Worm (Caenorhabditis elegans) whole organism, late embryonic: ENCODE results near the gene rig-3.

ENCODE experiments used
- C08G9.2 ChIP-seq: sonication (generic microtip); optimal IDR thresholded peaks from 2 replicates; lab custom pipeline; 2016; ENCODE audit warnings: mild to moderate bottlenecking, missing genetic modification characterization, moderate library complexity, missing compliant biosample characterization
- F13H6.1 ChIP-seq: sonication (generic microtip); optimal IDR thresholded peaks from 2 replicates; lab custom pipeline; 2016; ENCODE audit warnings: missing genetic modification characterization, missing compliant biosample characterization
- K02D7.2 ChIP-seq: sonication (generic microtip); optimal IDR thresholded peaks from 2 replicates; lab custom pipeline; 2017; ENCODE audit warnings: mild to moderate bottlenecking, missing genetic modification characterization, missing compliant biosample characterization
- K09A11.1 ChIP-seq: sonication (generic microtip); optimal IDR thresholded peaks from 2 replicates; lab custom pipeline; 2017; ENCODE audit warnings: antibody characterized with exemption, mild to moderate bottlenecking, missing genetic modification characterization, missing compliant biosample characterization; ENCODE audit not compliant: insufficient read depth
- Y22D7AL.16 ChIP-seq: sonication (generic microtip); optimal IDR thresholded peaks from 2 replicates; lab custom pipeline; 2016; ENCODE audit warnings: missing genetic modification characterization, missing compliant biosample characterization
- ahr-1 ChIP-seq: sonication (generic microtip); optimal IDR thresholded peaks from 2 replicates; lab custom pipeline; 2016; ENCODE audit warnings: missing genetic modification characterization, missing compliant biosample characterization
- ceh-18 ChIP-seq: sonication (generic microtip); optimal IDR thresholded peaks from 2 replicates; lab custom pipeline; 2016; ENCODE audit warnings: missing genetic modification characterization, missing compliant biosample characterization
- ceh-30 ChIP-seq: fragments of 150-350 bp; optimal IDR thresholded peaks from 2 replicates; lab custom pipeline; 2014; ENCODE audit warnings: missing biosample characterization, missing genetic modification characterization
- ceh-45 ChIP-seq: fragments of 200-800 bp; sonication (Bioruptor generic); IDR thresholded peaks from 2 replicates; pipeline ENCODE4 v1.3.6; 2022; ENCODE audit warnings: missing genetic modification reagents, missing genetic modification characterization, missing compliant biosample characterization
- che-1 ChIP-seq: sonication (generic microtip); optimal IDR thresholded peaks from 2 replicates; lab custom pipeline; 2016; ENCODE audit warnings: mild to moderate bottlenecking, missing genetic modification characterization, missing compliant biosample characterization
- dmd-4 ChIP-seq: sonication (generic microtip); optimal IDR thresholded peaks from 2 replicates; lab custom pipeline; 2016; ENCODE audit warnings: borderline replicate concordance, missing genetic modification characterization, missing compliant biosample characterization
- elt-2 ChIP-seq: sonication (generic microtip); optimal IDR thresholded peaks from 2 replicates; lab custom pipeline; 2016; ENCODE audit warnings: missing genetic modification reagents, missing genetic modification characterization, missing compliant biosample characterization
- ets-4 ChIP-seq: sonication (generic microtip); optimal IDR thresholded peaks from 2 replicates; lab custom pipeline; 2016; ENCODE audit warnings: missing genetic modification characterization, missing compliant biosample characterization
- eyg-1 ChIP-seq: sonication (generic microtip); optimal IDR thresholded peaks from 2 replicates; lab custom pipeline; 2016; ENCODE audit warnings: missing genotype, missing genetic modification characterization, missing compliant biosample characterization
- fax-1 ChIP-seq: sonication (generic microtip); optimal IDR thresholded peaks from 2 replicates; lab custom pipeline; 2016; ENCODE audit warnings: missing genotype, missing genetic modification characterization, missing compliant biosample characterization
- fkh-10 ChIP-seq: fragments of 150-350 bp; optimal IDR thresholded peaks from 2 replicates; lab custom pipeline; 2014; ENCODE audit warnings: missing biosample characterization, missing genetic modification reagents, missing genetic modification characterization
- hlh-13 ChIP-seq: fragments of 200-800 bp; sonication (Bioruptor generic); optimal IDR thresholded peaks from 2 replicates; lab custom pipeline; 2018; ENCODE audit warnings: mild to moderate bottlenecking, missing genetic modification characterization, missing compliant biosample characterization
- hlh-6 ChIP-seq: sonication (generic microtip); optimal IDR thresholded peaks from 2 replicates; lab custom pipeline; 2016; ENCODE audit warnings: missing genotype, missing genetic modification characterization, missing compliant biosample characterization
- lin-11 ChIP-seq: fragments of 200-800 bp; sonication (Bioruptor generic); optimal IDR thresholded peaks from 2 replicates; lab custom pipeline; 2018; ENCODE audit warnings: mild to moderate bottlenecking, missing genetic modification characterization, missing compliant biosample characterization
- madf-2 ChIP-seq: sonication (generic microtip); optimal IDR thresholded peaks from 2 replicates; lab custom pipeline; 2017; ENCODE audit warnings: missing genetic modification characterization, missing compliant biosample characterization
- nhr-11 ChIP-seq: fragments of 150-350 bp; optimal IDR thresholded peaks from 2 replicates; lab custom pipeline; 2014; ENCODE audit warnings: missing biosample characterization, missing genetic modification characterization
- npax-4 ChIP-seq: sonication (generic microtip); optimal IDR thresholded peaks from 2 replicates; lab custom pipeline; 2016; ENCODE audit warnings: missing genetic modification characterization, missing compliant biosample characterization
- odd-2 ChIP-seq: sonication (generic microtip); optimal IDR thresholded peaks from 2 replicates; lab custom pipeline; 2017; ENCODE audit warnings: antibody characterized with exemption, mild to moderate bottlenecking, missing genetic modification characterization, missing compliant biosample characterization
- pat-9 ChIP-seq: fragments of 200-800 bp; sonication (Bioruptor generic); optimal IDR thresholded peaks from 2 replicates; lab custom pipeline; 2018; ENCODE audit warnings: mild to moderate bottlenecking, missing genetic modification characterization, moderate library complexity, missing compliant biosample characterization
- pax-1 ChIP-seq: fragments of 150-350 bp; optimal IDR thresholded peaks from 2 replicates; lab custom pipeline; 2014; ENCODE audit warnings: missing biosample characterization, missing genetic modification characterization
- pha-4 ChIP-seq: fragments of 150-350 bp; optimal IDR thresholded peaks from 2 replicates; lab custom pipeline; 2018; ENCODE audit warnings: missing biosample characterization, missing genetic modification reagents, missing genetic modification characterization
- pqm-1 ChIP-seq: sonication (generic microtip); optimal IDR thresholded peaks from 2 replicates; lab custom pipeline; 2016; ENCODE audit warnings: missing genetic modification characterization, missing compliant biosample characterization
- ref-2 ChIP-seq: sonication (generic microtip); optimal IDR thresholded peaks from 2 replicates; lab custom pipeline; 2016; ENCODE audit warnings: missing genetic modification characterization, missing compliant biosample characterization
- rnt-1 ChIP-seq: sonication (generic microtip); optimal IDR thresholded peaks from 2 replicates; lab custom pipeline; 2016; ENCODE audit warnings: missing genetic modification characterization, missing compliant biosample characterization
- sox-2 ChIP-seq: fragments of 200-800 bp; sonication (Bioruptor generic); IDR thresholded peaks from 2 replicates; pipeline ENCODE4 v1.3.6; 2022; ENCODE audit warnings: missing genetic modification reagents, missing genetic modification characterization, missing compliant biosample characterization
- sox-4 ChIP-seq: sonication (generic microtip); optimal IDR thresholded peaks from 2 replicates; lab custom pipeline; 2017; ENCODE audit warnings: mild to moderate bottlenecking, missing genetic modification characterization, inconsistent platforms, missing compliant biosample characterization
- tbx-7 ChIP-seq: sonication (generic microtip); optimal IDR thresholded peaks from 2 replicates; lab custom pipeline; 2016; ENCODE audit warnings: missing genotype, missing genetic modification characterization, missing compliant biosample characterization
- ttx-3 ChIP-seq: sonication (generic microtip); optimal IDR thresholded peaks from 2 replicates; lab custom pipeline; 2016; ENCODE audit warnings: missing genetic modification reagents, missing genetic modification characterization, missing compliant biosample characterization
- unc-3 ChIP-seq, 2 experiments: fragments of 200-800 bp in 1 of 2; sonication (Bioruptor generic) in 1 of 2; sonication (generic microtip) in 1 of 2; conservative IDR thresholded peaks in 1 of 2; optimal IDR thresholded peaks in 1 of 2; 2 replicates each; pipeline versions ENCODE4 v1.3.6 to Lab custom; 2016 to 2022; ENCODE audit warnings: missing compliant biosample characterization in 2 of 2, missing genetic modification characterization in 2 of 2, missing genetic modification reagents in 1 of 2
- unc-55 ChIP-seq: sonication (generic microtip); optimal IDR thresholded peaks from 2 replicates; lab custom pipeline; 2017; ENCODE audit warnings: missing biosample characterization, missing genetic modification reagents, missing genetic modification characterization

Gene rig-3

DNA sequence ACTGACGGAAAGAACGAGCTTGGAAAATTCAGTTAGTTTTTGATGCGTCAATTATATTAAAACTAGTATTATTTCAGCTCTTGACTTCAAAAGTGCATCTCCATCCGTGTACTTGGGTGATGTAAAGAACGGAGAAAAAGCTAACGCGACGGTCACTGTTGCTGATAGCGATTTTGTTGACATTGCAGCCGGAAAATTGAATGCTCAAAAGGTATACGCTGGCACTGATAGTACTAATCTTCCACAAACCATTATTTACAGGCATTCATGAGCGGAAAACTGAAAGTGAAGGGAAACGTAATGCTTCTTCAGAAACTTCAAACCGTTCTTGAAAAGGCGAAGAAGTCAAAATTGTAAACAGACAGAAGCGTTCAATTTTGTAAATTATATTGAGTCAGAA lies 33.8 kb upstream of the rig-3 start:
- TF ChIP-seq pha-4 (no peak), elt-2 (tag; lab: Kevin White, UChicago) (peak; percentile 2)

DNA sequence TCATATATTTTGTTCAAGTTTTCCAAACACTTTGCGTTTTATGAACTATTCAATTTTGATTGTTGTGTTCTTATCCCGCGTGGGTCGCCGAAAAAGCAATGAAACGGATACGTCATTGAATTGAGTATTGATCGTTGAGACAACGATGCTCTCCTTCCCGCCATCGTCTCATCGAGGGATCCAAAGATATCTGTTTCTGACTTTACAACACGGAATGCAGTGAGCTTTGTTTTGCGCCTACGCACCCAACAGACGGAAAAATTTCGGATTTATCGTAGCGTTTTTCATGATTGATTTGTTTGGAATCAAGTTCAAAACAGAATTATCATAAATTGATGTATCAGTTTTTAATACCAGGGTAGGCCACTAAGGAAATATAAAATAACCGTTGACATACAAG lies 30.9 kb upstream of the rig-3 start:
- TF ChIP-seq hlh-6 (tag; lab: Kevin White, UChicago) (no peak), sox-4 (tag; lab: Kevin White, UChicago) (no peak), ets-4 (tag; lab: Kevin White, UChicago) (no peak), fax-1 (tag; lab: Kevin White, UChicago) (no peak), nhr-11 (tag; lab: Kevin White, UChicago) (no peak), K02D7.2 (tag; lab: Kevin White, UChicago) (no peak), Y22D7AL.16 (tag; lab: Kevin White, UChicago) (no peak), rnt-1 (tag; lab: Kevin White, UChicago) (no peak), ttx-3 (tag; lab: Kevin White, UChicago) (no peak), pax-1 (tag; lab: Kevin White, UChicago) (no peak), unc-55 (GFP tag; lab: Kevin White, UChicago) (no peak), odd-2 (tag; lab: Kevin White, UChicago) (no peak)

DNA sequence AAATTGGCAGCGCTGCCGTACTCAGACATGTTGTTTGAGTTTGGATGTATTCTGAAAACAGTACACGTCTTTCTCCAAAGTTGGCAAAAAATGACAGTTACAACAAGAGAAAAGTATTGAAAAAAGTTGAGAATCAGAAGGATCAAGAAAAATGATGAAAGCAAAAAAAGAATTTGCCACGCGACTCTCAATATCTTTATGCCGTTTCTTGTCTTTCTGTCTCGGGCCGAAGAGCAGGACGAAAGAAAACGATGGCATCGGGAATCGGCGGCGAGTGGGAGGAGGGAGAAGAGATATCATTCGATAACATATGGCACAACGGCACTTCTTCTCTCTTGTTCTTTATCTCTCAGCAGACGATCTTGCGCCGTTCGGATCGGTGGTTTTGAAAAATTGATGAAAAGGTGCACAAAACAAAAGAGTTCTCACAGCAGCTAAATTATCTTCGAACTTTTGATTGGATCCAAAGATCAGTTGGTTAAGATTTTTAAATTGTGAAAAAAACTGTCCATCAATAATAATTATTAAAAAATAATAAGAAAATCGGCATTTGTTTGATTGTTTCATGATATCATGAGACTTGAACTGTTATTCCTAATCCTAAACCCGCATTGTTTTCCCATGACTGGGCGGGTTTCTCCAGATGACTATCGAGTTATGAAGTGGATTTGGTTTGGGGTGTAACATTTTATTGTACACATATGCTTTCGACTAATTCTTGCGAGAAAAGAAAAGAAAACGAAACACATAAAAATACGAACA lies 30.0 kb upstream of the rig-3 start, which contains the start of gene gei-15:
gei-15 (minus strand) TSS at position 51 of the 762 bp plus-strand sequence.
- TF ChIP-seq ceh-18 (tag; lab: Kevin White, UChicago): peak; percentile 7
- TF ChIP-seq ets-4 (tag; lab: Kevin White, UChicago): no peak

DNA sequence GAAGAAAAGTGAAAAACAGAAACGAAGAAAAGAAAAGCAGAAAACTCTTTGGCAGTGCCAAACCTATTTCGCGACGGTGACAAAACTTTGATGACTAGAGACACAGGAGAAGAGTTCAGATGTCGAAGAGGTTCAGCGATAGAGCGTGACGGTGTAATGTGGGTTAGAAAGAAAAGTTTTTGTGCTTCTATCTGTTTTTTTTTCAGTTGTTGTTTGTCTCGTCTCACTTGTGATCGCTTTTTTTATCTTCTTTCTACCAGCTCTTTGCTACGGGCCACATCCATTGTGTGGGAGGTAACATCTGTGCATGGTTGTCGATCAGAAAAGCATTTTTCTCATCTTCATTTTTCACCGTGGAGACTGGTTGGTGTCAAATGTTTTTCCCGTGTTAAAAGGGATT lies 27.6 kb upstream of the rig-3 start, which contains the start of gene F41B4.1:
F41B4.1 (minus strand) TSS at position 23 of the 400 bp plus-strand sequence.
- TF ChIP-seq dmd-4 (tag; lab: Kevin White, UChicago) (no peak), C08G9.2 (tag; lab: Kevin White, UChicago) (no peak), unc-3 (GFP tag; conservative IDR thresholded peaks at IDR 0.05; lab: Robert Waterston, UW) (no peak), unc-3 (tag; optimal IDR thresholded peaks at IDR 0.05; lab: Kevin White, UChicago) (no peak), ahr-1 (no peak), ceh-18 (tag; lab: Kevin White, UChicago) (peak; percentile 50), che-1 (tag; lab: Kevin White, UChicago) (no peak), F13H6.1 (tag; lab: Kevin White, UChicago) (no peak), fax-1 (tag; lab: Kevin White, UChicago) (no peak)
- TF ChIP-seq, all 69 proteins: peak for 1

DNA sequence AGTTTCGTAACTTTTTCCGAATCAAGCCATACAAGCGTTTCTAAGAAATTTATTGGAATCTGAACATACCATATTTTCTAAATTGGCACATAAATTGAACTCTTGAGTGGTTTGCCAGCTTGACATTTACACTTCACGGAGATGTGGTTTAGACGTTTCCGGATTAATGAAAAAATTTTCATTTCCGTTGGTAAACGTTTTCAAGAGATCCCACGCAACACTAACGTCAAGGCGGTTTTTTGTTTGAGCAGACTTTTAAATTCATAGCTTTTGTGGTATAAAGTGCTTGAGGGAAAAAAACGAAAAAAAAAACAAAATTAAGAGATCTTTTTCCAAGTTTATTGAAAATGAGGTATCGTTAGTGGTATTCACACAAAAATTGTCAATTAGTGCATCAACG lies 18.3 kb upstream of the rig-3 start, which contains the start of gene F41B4.2:
F41B4.2 (minus strand) TSS at position 101 of the 400 bp plus-strand sequence.
- TF ChIP-seq pax-1 (tag; lab: Kevin White, UChicago): no peak
- TF ChIP-seq ceh-18 (tag; lab: Kevin White, UChicago): no peak
- TF ChIP-seq rnt-1 (tag; lab: Kevin White, UChicago): no peak
- no peak for TF ChIP-seq hlh-13 (GFP tag; lab: Kevin White, UChicago)
- TF ChIP-seq pqm-1 (tag; lab: Kevin White, UChicago): no peak
- TF ChIP-seq sox-2 (GFP tag; lab: Robert Waterston, UW): no peak
- no peak for TF ChIP-seq ceh-45 (GFP tag; lab: Robert Waterston, UW)
- no peak for TF ChIP-seq dmd-4 (tag; lab: Kevin White, UChicago)
- no peak for TF ChIP-seq madf-2 (tag; lab: Kevin White, UChicago)
- no peak for TF ChIP-seq pat-9 (tag; lab: Kevin White, UChicago)
- TF ChIP-seq, all 69 proteins: peak for 0

DNA sequence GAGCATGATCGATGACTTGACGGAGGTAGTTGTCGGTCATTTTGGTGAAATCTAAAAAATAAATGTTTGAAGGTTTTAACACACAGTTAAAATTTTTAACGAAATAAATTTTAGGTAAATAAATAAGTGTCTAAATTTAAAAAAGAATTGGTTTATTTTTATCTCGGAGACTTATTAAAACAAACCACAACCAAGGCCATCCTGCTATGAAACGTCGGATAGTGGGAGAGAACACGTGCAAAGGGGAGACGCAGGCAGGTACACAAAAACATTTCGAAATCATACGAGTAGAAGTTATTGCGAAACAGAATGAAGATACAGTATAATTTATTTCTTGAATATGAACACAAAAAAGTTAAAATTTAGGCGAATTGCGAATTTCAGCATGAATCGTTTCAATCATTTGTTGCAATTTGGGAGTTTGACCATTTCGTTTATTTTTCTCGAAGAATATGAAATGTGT lies 17.3 kb upstream of the rig-3 start, which contains the start of gene F41B4.3:
F41B4.3 (minus strand) TSS at position 51 of the 463 bp plus-strand sequence.
- TF ChIP-seq fkh-10 (GFP tag; lab: Kevin White, UChicago) (no peak), npax-4 (tag; lab: Kevin White, UChicago) (no peak), F13H6.1 (tag; lab: Kevin White, UChicago) (no peak), rnt-1 (tag; lab: Kevin White, UChicago) (no peak), eyg-1 (tag; lab: Kevin White, UChicago) (no peak), pax-1 (tag; lab: Kevin White, UChicago) (no peak), ttx-3 (tag; lab: Kevin White, UChicago) (no peak), tbx-7 (tag; lab: Kevin White, UChicago) (no peak), ceh-30 (tag; lab: Kevin White, UChicago) (no peak), ceh-45 (GFP tag; lab: Robert Waterston, UW) (no peak), ref-2 (tag; lab: Kevin White, UChicago) (no peak), K09A11.1 (tag; lab: Kevin White, UChicago) (no peak), unc-55 (GFP tag; lab: Kevin White, UChicago) (no peak), C08G9.2 (tag; lab: Kevin White, UChicago) (no peak), dmd-4 (tag; lab: Kevin White, UChicago) (no peak), pat-9 (tag; lab: Kevin White, UChicago) (no peak), lin-11 (tag; lab: Kevin White, UChicago) (no peak)
